Worm (Caenorhabditis elegans) whole organism, L4 larva: ENCODE results near the gene oac-31.
A peak's percentile ranks its signal among the peaks of the same experiment; 100 is the strongest.

Experiments
- D1046.2 ChIP-seq: fragments of 200-800 bp; sonication (Bioruptor generic); IDR thresholded peaks from 2 replicates; pipeline ENCODE4 v1.3.6; 2022; ENCODE audit warnings: missing genetic modification characterization, missing compliant biosample characterization
- Y48G9A.11 ChIP-seq: fragments of 200-800 bp; sonication (Bioruptor generic); IDR thresholded peaks from 2 replicates; pipeline ENCODE4 v1.3.6; 2022; ENCODE audit warnings: missing genetic modification reagents, missing genetic modification characterization, missing compliant biosample characterization
- Y5F2A.4 ChIP-seq: fragments of 200-800 bp; sonication (Bioruptor generic); optimal IDR thresholded peaks from 2 replicates; lab custom pipeline; 2018; ENCODE audit warnings: mild to moderate bottlenecking, missing genetic modification characterization, missing compliant biosample characterization
- ZK337.2 ChIP-seq: fragments of 200-800 bp; sonication (Bioruptor generic); IDR thresholded peaks from 2 replicates; pipeline ENCODE4 v1.3.6; 2022; ENCODE audit warnings: missing genetic modification reagents, missing genetic modification characterization, missing compliant biosample characterization
- ZK546.5 ChIP-seq, 2 experiments: sonication (generic microtip); optimal IDR thresholded peaks; 2 replicates each; lab custom pipeline; 2017; ENCODE audit warnings: missing biosample characterization in 2 of 2, missing genetic modification characterization in 2 of 2
- aha-1 ChIP-seq: fragments of 150-350 bp; peaks from one replicate; lab custom pipeline; 2014; ENCODE audit warnings: missing biosample characterization, missing genetic modification characterization
- aly-2 ChIP-seq: sonication (generic microtip); optimal IDR thresholded peaks from 2 replicates; lab custom pipeline; 2018; ENCODE audit warnings: missing biosample characterization, missing genetic modification characterization
- ctbp-1 ChIP-seq: fragments of 200-800 bp; sonication (Bioruptor generic); IDR thresholded peaks from 2 replicates; pipeline ENCODE4 v1.3.6; 2022; ENCODE audit warnings: missing genetic modification reagents, missing genetic modification characterization, missing compliant biosample characterization
- daf-16 ChIP-seq, 3 experiments: sonication (generic microtip); optimal IDR thresholded peaks; 2 replicates each; lab custom pipeline; 2016 to 2017; ENCODE audit warnings: missing genetic modification characterization in 3 of 3, missing genetic modification reagents in 3 of 3, mild to moderate bottlenecking in 2 of 3, missing compliant biosample characterization in 2 of 3, missing biosample characterization in 1 of 3, moderate library complexity in 1 of 3
- daf-19 ChIP-seq: fragments of 200-800 bp; sonication (Bioruptor generic); conservative IDR thresholded peaks from 2 replicates; pipeline ENCODE4 v1.3.6; 2022; ENCODE audit warnings: missing genetic modification characterization, missing compliant biosample characterization
- dmd-8 ChIP-seq: fragments of 200-800 bp; sonication (Bioruptor generic); IDR thresholded peaks from 2 replicates; pipeline ENCODE4 v1.3.6; 2022; ENCODE audit warnings: missing genetic modification characterization, missing compliant biosample characterization
- dmd-9 ChIP-seq: fragments of 200-800 bp; sonication (Bioruptor generic); IDR thresholded peaks from 2 replicates; pipeline ENCODE4 v1.3.6; 2022; ENCODE audit warnings: missing genetic modification reagents, missing genetic modification characterization, missing compliant biosample characterization
- hlh-11 ChIP-seq: fragments of 200-800 bp; sonication (Bioruptor generic); optimal IDR thresholded peaks from 2 replicates; lab custom pipeline; 2018; ENCODE audit warnings: mild to moderate bottlenecking, missing genetic modification characterization, missing compliant biosample characterization
- hmg-1.1 ChIP-seq: fragments of 200-800 bp; sonication (Bioruptor generic); IDR thresholded peaks from 2 replicates; pipeline ENCODE4 v1.3.6; 2022; ENCODE audit warnings: missing genetic modification reagents, missing genetic modification characterization, missing compliant biosample characterization
- lin-1 ChIP-seq: fragments of 200-800 bp; sonication (Bioruptor generic); IDR thresholded peaks from 2 replicates; pipeline ENCODE4 v1.3.6; 2022; ENCODE audit warnings: missing genetic modification reagents, missing genetic modification characterization, missing compliant biosample characterization
- lin-39 ChIP-seq: fragments of 150-350 bp; optimal IDR thresholded peaks from 2 replicates; lab custom pipeline; 2014; ENCODE audit warnings: missing biosample characterization, missing genetic modification reagents, missing genetic modification characterization
- mdl-1 ChIP-seq, 2 experiments: fragments of 150-350 bp in 1 of 2; sonication (generic microtip) in 1 of 2; optimal IDR thresholded peaks; 2 replicates each; lab custom pipeline; 2014 to 2017; ENCODE audit warnings: missing biosample characterization in 2 of 2, missing genetic modification characterization in 2 of 2
- nhr-25 ChIP-seq: sonication (generic microtip); optimal IDR thresholded peaks from 2 replicates; lab custom pipeline; 2017; ENCODE audit warnings: missing genetic modification characterization, mild to moderate bottlenecking, missing compliant biosample characterization, antibody characterized with exemption, moderate library complexity, borderline replicate concordance; ENCODE audit not compliant: insufficient read depth
- nhr-28 ChIP-seq: fragments of 150-350 bp; optimal IDR thresholded peaks from 2 replicates; lab custom pipeline; 2014; ENCODE audit warnings: missing biosample characterization, missing genetic modification characterization
- php-3 ChIP-seq: fragments of 200-800 bp; sonication (Bioruptor generic); IDR thresholded peaks from 2 replicates; pipeline ENCODE4 v1.3.6; 2022; ENCODE audit warnings: missing genetic modification reagents, missing genetic modification characterization, missing compliant biosample characterization
- pqm-1 ChIP-seq: sonication (generic microtip); optimal IDR thresholded peaks from 2 replicates; lab custom pipeline; 2017; ENCODE audit warnings: missing biosample characterization, missing genetic modification characterization
- sdz-12 ChIP-seq: fragments of 200-800 bp; sonication (Bioruptor generic); optimal IDR thresholded peaks from 2 replicates; lab custom pipeline; 2018; ENCODE audit warnings: mild to moderate bottlenecking, missing genetic modification characterization, missing compliant biosample characterization
- snpc-1.2 ChIP-seq: fragments of 200-800 bp; sonication (Bioruptor generic); IDR thresholded peaks from 2 replicates; pipeline ENCODE4 v1.3.6; 2022; ENCODE audit warnings: missing genetic modification reagents, missing genetic modification characterization, missing compliant biosample characterization
- unc-62 ChIP-seq, 3 experiments: fragments of 150-350 bp in 1 of 3; sonication (generic microtip); optimal IDR thresholded peaks in 2 of 3; peaks in 1 of 3; 1 replicate in 1 of 3; 2 replicates in 2 of 3; lab custom pipeline; 2014 to 2017; ENCODE audit warnings: missing biosample characterization in 3 of 3, missing genetic modification characterization in 3 of 3, missing genetic modification reagents in 3 of 3, missing genotype in 1 of 3

oac-31 gene

DNA sequence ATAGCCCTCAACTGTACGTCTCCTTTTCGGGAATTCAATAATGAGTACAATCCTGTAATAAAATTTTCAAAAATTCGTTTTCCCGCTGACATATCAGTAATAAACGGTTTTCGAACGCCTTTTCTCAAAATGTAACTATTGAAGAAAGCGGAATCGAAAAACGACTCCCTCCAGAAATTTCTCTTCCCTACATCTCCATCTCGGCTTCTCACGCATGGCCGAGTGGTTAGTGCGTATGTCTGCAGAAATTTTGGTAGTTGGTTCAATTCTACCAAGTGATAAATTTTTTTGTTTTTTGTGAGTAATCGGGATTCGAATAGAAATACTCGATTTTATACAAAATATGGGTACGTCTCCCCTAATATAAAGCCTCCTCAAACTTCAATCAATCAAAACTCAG is 19.5 kb upstream of the oac-31 start (continued):
- peak; percentile 57; the same call in 1 of the 2 replicates for TF ChIP-seq ZK337.2

- TF ChIP-seq snpc-1.2 (GFP tag; lab: Robert Waterston, UW), result no peak
- TF ChIP-seq daf-16 (GFP tag; optimal IDR thresholded peaks at IDR 0.05; lab: Kevin White, UChicago), result no peak
- peak; percentile 57 for TF ChIP-seq daf-16 (tag; optimal IDR thresholded peaks at IDR 0.05; lab: Kevin White, UChicago)
- peak; percentile 8 for TF ChIP-seq nhr-28 (tag; lab: Kevin White, UChicago)
Measured at ce11 chrV:1558113-1558512, 16.4 kb upstream of the oac-31 start.

- TF ChIP-seq Y48G9A.11 (GFP tag; lab: Robert Waterston, UW) (no peak), dmd-9 (GFP tag; lab: Robert Waterston, UW) (no peak)
Measured at ce11 chrV:1555072-1555471, 13.4 kb upstream of the oac-31 start.

- TF ChIP-seq hmg-1.1 (GFP tag; lab: Robert Waterston, UW), result no peak
- TF ChIP-seq mdl-1 (tag; optimal IDR thresholded peaks at IDR 0.05; lab: Kevin White, UChicago), result no peak
- no peak for TF ChIP-seq nhr-25 (tag; lab: Kevin White, UChicago)
- TF ChIP-seq aly-2 (tag; lab: Kevin White, UChicago), result no peak
- no peak for TF ChIP-seq Y48G9A.11 (GFP tag; lab: Robert Waterston, UW)
- TF ChIP-seq hlh-11 (tag; lab: Kevin White, UChicago), result no peak
Measured at ce11 chrV:1553004-1553403, 11.3 kb upstream of the oac-31 start, which contains the start of gene srsx-8. Gene srsx-8, minus strand, starts transcription at chrV:1553104.

- TF ChIP-seq ZK546.5 (tag; optimal IDR thresholded peaks at IDR 0.05; lab: Kevin White, UChicago) (no peak), lin-1 (no peak), unc-62 (GFP tag; optimal IDR thresholded peaks at IDR 0.05 in 1 of 2; lab: Kevin White, UChicago) (peak in 1 of 2 experiments; percentile 91), unc-62 (tag; optimal IDR thresholded peaks at IDR 0.05; lab: Kevin White, UChicago) (no peak)
Measured at ce11 chrV:1551143-1551542, 9.5 kb upstream of the oac-31 start.

DNA sequence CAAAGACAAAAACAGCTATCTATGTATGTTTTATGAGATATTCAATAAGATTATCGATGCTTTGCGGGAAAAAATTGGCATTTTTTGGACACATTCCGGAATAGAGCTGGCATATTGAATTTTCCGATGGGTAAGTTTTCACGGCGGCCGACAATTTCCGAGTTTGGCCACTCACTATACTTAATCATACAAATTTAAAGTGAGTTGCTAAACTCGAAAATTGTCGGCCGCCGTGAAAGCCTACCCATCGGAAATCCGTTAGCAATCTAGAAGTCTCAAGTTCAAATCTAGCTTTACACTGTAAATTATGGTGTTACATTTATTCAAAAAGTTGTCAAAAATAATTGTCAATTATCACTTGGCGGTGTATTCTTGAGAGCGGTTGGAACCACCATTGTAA is 9.0 kb upstream of the oac-31 start:
- TF ChIP-seq Y5F2A.4 (GFP tag; lab: Kevin White, UChicago) (no peak), aha-1 (peak; percentile 60)

ce11 chrV:1547843-1548242 is 6.2 kb upstream of the oac-31 start, which contains the start of gene F52F10.2:
Gene F52F10.2, plus strand, starts transcription at chrV:1548143.
- TF ChIP-seq D1046.2 (no peak), sdz-12 (GFP tag; lab: Kevin White, UChicago) (no peak), ctbp-1 (GFP tag; lab: Robert Waterston, UW) (no peak), daf-19 (no peak)

ce11 chrV:1545694-1546093 is 4.0 kb upstream of the oac-31 start, which contains the start of gene oac-32:
Gene oac-32, minus strand, starts transcription at chrV:1545783.
- peak; percentile 64; the same call in 1 of the 2 replicates for TF ChIP-seq php-3 (GFP tag; lab: Robert Waterston, UW)
- TF ChIP-seq dmd-8, result no peak
- no peak for TF ChIP-seq hlh-11 (tag; lab: Kevin White, UChicago)
- TF ChIP-seq nhr-28 (tag; lab: Kevin White, UChicago), result peak; percentile 24
- no peak for TF ChIP-seq daf-16 (GFP tag; optimal IDR thresholded peaks at IDR 0.05; lab: Kevin White, UChicago)
- peak; percentile 27 for TF ChIP-seq daf-16 (tag; optimal IDR thresholded peaks at IDR 0.05; lab: Kevin White, UChicago)
- TF ChIP-seq lin-39 (tag; lab: Kevin White, UChicago), result no peak
- peak; percentile 33 for TF ChIP-seq pqm-1 (tag; lab: Kevin White, UChicago)
- TF ChIP-seq dmd-9 (GFP tag; lab: Robert Waterston, UW), result no peak
